Worm (Caenorhabditis elegans): ENCODE data around the gene Y116A8C.40.

DNA sequence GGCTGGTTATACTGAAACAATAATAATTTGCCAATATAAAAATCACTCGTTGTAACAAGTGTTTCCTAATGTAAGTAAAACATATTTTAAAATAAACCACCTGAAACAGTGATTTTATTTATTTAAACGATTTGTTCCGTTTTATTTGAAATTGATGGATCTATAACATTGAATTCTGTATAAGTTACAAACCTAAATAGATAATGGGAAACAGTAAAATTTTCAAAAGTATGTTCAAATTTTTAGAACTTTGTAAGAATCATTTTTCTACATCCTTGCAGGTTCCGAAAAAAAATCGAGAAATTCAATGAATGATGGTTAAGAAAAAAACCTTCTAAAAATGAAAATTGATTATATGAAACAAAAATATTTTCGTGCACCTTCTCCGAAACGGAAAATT, 42.7 kb upstream of the Y116A8C.40 start:
- TF ChIP-seq nhr-12 (tag; optimal IDR thresholded peaks at IDR 0.05) = no peak
- TF ChIP-seq mbf-1 (tag; optimal IDR thresholded peaks at IDR 0.05) = no peak
- TF ChIP-seq nhr-11 (tag; optimal IDR thresholded peaks at IDR 0.05) = no peak
- no peak for TF ChIP-seq unc-39 (tag; optimal IDR thresholded peaks at IDR 0.05)
- no peak for TF ChIP-seq F13H6.1 (tag; optimal IDR thresholded peaks at IDR 0.05)
- no peak for TF ChIP-seq skn-1 (tag; optimal IDR thresholded peaks at IDR 0.05)
- TF ChIP-seq ztf-4 (tag; optimal IDR thresholded peaks at IDR 0.05) = no peak

All from whole organism, L2 larva.